Worm (Caenorhabditis elegans): Measurements from ENCODE around the gene D2045.7.
"Not testable (repeated sequence)": the region's sequence is repeated elsewhere in the genome, so short reads cannot be mapped to it uniquely, and the experiment has no call there.

Gene D2045.7

DNA sequence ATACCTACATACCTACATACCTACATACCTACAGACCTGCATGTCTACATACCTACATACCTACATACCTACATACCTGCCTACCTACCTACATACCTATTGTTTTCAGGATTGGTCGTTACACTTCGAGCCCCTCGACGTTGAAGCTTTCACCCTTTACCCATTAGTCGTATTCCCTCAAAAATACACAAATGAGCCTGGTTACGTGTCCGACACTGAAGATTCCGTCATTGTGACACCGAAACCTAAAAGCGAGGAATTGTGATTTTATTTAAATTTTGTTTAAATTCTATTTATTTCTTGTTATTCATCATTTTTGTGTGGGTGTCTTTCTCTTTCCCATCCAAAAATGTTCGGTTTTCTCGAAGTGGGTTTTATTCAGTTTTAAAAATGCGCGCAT lies at the start of gene D2045.7:
Gene D2045.7 (plus strand): TSS at position 301 of the 400 bp plus-strand sequence.
- no peak for TF ChIP-seq lin-26 (GFP tag; IDR thresholded peaks at IDR 0.05)
- TF ChIP-seq aptf-2 (GFP tag; conservative IDR thresholded peaks at IDR 0.05): no peak
- TF ChIP-seq lag-1 (GFP tag; IDR thresholded peaks at IDR 0.05): no peak
- TF ChIP-seq die-1 (tag; optimal IDR thresholded peaks at IDR 0.05): no peak
- TF ChIP-seq T26A5.8 (tag; optimal IDR thresholded peaks at IDR 0.05): no peak
- no peak for TF ChIP-seq sea-2 (GFP tag; IDR thresholded peaks at IDR 0.05)
- no peak for TF ChIP-seq F52B5.7 (tag; optimal IDR thresholded peaks at IDR 0.05)
- TF ChIP-seq let-607 (tag; optimal IDR thresholded peaks at IDR 0.05): no peak

DNA sequence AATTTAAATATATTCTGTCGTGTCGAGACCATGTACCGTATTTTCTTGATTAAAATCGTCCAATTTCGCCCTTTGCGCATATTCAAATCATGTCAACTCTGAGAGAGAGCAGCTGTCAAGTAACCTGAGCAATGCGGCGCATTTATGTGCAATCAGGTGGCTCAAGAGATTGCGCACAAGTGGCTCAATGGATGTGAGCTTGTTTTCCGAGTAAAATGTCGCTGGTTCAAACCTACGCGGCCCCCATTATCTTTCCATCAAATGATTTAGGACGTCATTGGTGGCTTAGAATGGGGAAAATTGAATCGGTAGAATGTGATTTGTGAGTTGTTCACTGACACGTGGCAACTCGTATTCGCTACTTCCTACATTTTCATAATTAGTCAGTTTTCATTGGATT lies 47.2 kb upstream of the D2045.7 start:
- TF ChIP-seq tbp1 (GFP tag; optimal IDR thresholded peaks at IDR 0.05) (peak; percentile 82), madf-6 (GFP tag; IDR thresholded peaks at IDR 0.05) (0 out of 2 replicates have a peak, but pooled peaks have one; percentile 29), lsl-1 (GFP tag; optimal IDR thresholded peaks at IDR 0.05) (peak; percentile 25), nfya-2 (GFP tag; IDR thresholded peaks at IDR 0.05) (no peak), die-1 (tag; optimal IDR thresholded peaks at IDR 0.05) (peak; percentile 27), madf-3 (GFP tag; IDR thresholded peaks at IDR 0.05) (0 out of 2 replicates have a peak, but pooled peaks have one; percentile 24), B0261.1 (tag; optimal IDR thresholded peaks at IDR 0.05) (peak; percentile 57), lin-26 (GFP tag; IDR thresholded peaks at IDR 0.05) (0 out of 2 replicates have a peak, but pooled peaks have one; percentile 49), ceh-100 (GFP tag; IDR thresholded peaks at IDR 0.05) (peak; percentile 28; the same call in 1 of the 2 replicates), zfh-2 (GFP tag; conservative IDR thresholded peaks at IDR 0.05) (no peak), ceh-58 (GFP tag; IDR thresholded peaks at IDR 0.05) (no peak), rpc-1 (optimal IDR thresholded peaks at IDR 0.05) (peak; percentile 48), rpc-1 (tag; optimal IDR thresholded peaks at IDR 0.05) (peak; percentile 68), lin-40 (tag; optimal IDR thresholded peaks at IDR 0.05) (no peak), F49E8.2 (tag; optimal IDR thresholded peaks at IDR 0.05; ENCODE audit: insufficient read depth) (peak; percentile 17)

DNA sequence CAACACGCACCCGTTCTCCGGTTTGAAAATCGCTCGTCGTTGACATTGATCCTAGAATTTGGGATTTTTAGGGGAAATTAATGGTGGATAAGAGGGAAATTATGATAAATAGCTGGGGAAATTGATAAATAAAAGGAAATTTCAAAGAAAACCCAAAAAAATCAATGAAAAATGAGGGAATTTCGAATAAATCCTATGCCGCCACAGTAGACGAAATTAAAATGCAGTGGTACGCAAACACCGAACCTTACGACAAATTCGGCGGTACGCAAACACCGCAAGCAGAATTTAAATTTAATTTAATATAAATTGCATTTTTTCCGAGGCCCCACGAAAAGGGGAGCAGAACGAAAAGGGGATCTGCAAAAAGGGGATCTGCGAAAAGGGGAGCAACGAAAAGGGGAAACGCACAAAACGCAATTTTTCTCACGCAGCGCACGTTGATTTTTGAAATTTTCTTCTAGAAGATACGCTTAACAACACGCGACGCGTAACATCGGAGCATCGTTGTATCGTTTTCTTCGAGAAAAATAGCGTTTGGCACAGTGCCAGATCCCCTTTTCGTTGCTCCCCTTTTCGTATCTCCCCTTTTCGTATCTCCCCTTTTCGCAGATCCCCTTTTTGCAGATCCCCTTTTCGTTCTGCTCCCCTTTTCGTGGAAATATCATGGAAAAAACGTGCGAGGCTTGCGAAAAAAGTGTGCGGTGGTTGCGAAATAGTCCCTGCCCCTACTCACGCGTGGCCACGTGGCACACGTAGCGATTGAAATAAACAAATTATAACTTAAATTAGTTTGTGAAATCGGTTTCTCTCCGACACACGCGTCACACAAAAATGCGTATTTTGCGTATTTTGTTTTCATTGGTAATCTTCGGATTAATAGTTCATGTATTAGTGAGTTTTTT lies 43.1 kb upstream of the D2045.7 start, which contains the start of the genes smrd-1 and enu-3.1:
Gene smrd-1 (minus strand): TSS at position 51 of the 905 bp plus-strand sequence.
Gene enu-3.1 (plus strand): TSS at position 339 of the 905 bp plus-strand sequence.
- peak in 1 of 2 experiments; percentile 22 for TF ChIP-seq let-607 (tag; optimal IDR thresholded peaks at IDR 0.05)
- 0 out of 2 replicates have a peak, but pooled peaks have one; percentile 18 for TF ChIP-seq egl-44 (GFP tag; IDR thresholded peaks at IDR 0.05)
- peak; percentile 58; the same call in 1 of the 2 replicates for TF ChIP-seq K11D2.4 (GFP tag; IDR thresholded peaks at IDR 0.05)
- peak; percentile 70 for TF ChIP-seq B0019.2 (GFP tag; conservative IDR thresholded peaks at IDR 0.05)
- TF ChIP-seq cebp-1 (GFP tag; IDR thresholded peaks at IDR 0.05): peak; percentile 59
- peak; percentile 57 for TF ChIP-seq cebp-1 (tag; optimal IDR thresholded peaks at IDR 0.05)
- peak; percentile 14 for TF ChIP-seq snpc-1.3 (tag; optimal IDR thresholded peaks at IDR 0.05; ENCODE audit: insufficient read depth)
- peak; percentile 5 for TF ChIP-seq tlf-1 (GFP tag; optimal IDR thresholded peaks at IDR 0.05)
- TF ChIP-seq xnd-1 (tag; optimal IDR thresholded peaks at IDR 0.05): peak; percentile 22
- peak; percentile 48; the same call in 1 of the 2 replicates for TF ChIP-seq aptf-2 (GFP tag; conservative IDR thresholded peaks at IDR 0.05)
- peak; percentile 12; the same call in 1 of the 2 replicates for TF ChIP-seq Y53F4B.3 (GFP tag; IDR thresholded peaks at IDR 0.05)
- peak; percentile 41 for TF ChIP-seq madf-10 (tag; optimal IDR thresholded peaks at IDR 0.05)
- peak; percentile 65 for TF ChIP-seq ztf-18 (tag; optimal IDR thresholded peaks at IDR 0.05)
- TF ChIP-seq ceh-27 (GFP tag; optimal IDR thresholded peaks at IDR 0.05): peak; percentile 32
- peak; percentile 92 for TF ChIP-seq D2030.7 (GFP tag; IDR thresholded peaks at IDR 0.05)
- TF ChIP-seq ceh-100 (GFP tag; IDR thresholded peaks at IDR 0.05): peak; percentile 95
- TF ChIP-seq hsf-1 (GFP tag; IDR thresholded peaks at IDR 0.05): peak; percentile 62
- TF ChIP-seq ztf-25 (GFP tag; IDR thresholded peaks at IDR 0.05): 0 out of 2 replicates have a peak, but pooled peaks have one; percentile 37
- peak; percentile 51; the same call in 1 of the 2 replicates for TF ChIP-seq Y53G8AR.9 (GFP tag; conservative IDR thresholded peaks at IDR 0.05)
- not testable (repeated sequence) for TF ChIP-seq snpc-4 (GFP tag; optimal IDR thresholded peaks at IDR 0.05)
- peak in 2 of 4 experiments; percentile 33 to 42 for TF ChIP-seq snpc-4 (tag; optimal IDR thresholded peaks at IDR 0.05)
- peak; percentile 58 for TF ChIP-seq lsl-1 (GFP tag; optimal IDR thresholded peaks at IDR 0.05)
- TF ChIP-seq F33H1.4 (GFP tag; IDR thresholded peaks at IDR 0.05): peak; percentile 71
- TF ChIP-seq K12H6.12 (tag; optimal IDR thresholded peaks at IDR 0.05): peak; percentile 53
- peak; percentile 51; the same call in 1 of the 2 replicates for TF ChIP-seq bed-2 (GFP tag; IDR thresholded peaks at IDR 0.05)
- TF ChIP-seq hmg-1.2 (GFP tag; IDR thresholded peaks at IDR 0.05): peak; percentile 54

All from whole organism, young adult.